Worm (Caenorhabditis elegans): ENCODE measurements around the gene F31D5.1.

Gene F31D5.1

DNA sequence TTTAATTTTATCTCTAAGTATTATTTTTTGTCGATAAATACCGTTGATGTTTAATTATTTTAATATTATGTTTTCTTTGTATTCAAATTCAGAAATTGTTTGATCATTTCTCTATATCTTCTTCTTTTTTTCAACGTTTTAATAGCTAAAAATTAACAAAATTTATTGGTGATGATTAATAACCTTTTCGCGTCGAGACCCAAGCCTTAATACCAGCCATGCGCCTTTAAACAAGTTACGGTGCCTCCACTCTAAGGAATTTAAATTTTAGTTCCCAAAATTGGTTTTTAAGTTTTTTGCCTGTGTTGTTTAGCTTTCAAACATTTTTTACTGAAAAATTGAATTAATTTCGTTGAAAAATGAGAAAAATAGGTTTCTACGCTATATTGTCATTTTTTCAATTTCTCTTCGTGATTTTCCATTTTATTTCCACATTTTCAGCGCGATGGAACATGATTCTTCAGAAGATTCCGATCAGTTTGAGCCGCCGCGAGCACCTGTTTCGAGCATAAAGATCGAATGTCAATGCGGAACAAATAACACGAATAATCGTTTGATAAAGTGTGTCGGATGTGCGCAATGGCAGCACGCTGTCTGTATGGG lies 10.0 kb downstream of the F31D5.1 start, which contains the start of gene C16A11.3 (continued):
- no peak for TF ChIP-seq Y75B8A.6 (GFP tag; IDR thresholded peaks at IDR 0.05)
- no peak for TF ChIP-seq nhr-41 (GFP tag; IDR thresholded peaks at IDR 0.05)
- TF ChIP-seq mxl-2 (GFP tag; conservative IDR thresholded peaks at IDR 0.05): no peak
- no peak for TF ChIP-seq lin-15B (tag; optimal IDR thresholded peaks at IDR 0.05)
- TF ChIP-seq mep-1 (tag; optimal IDR thresholded peaks at IDR 0.05): no peak
- no peak for TF ChIP-seq nhr-28 (tag; optimal IDR thresholded peaks at IDR 0.05)
- no peak for TF ChIP-seq hif-1 (tag; optimal IDR thresholded peaks at IDR 0.05)
- TF ChIP-seq pha-4 (GFP tag; IDR thresholded peaks at IDR 0.05): peak; percentile 44; the same call in 1 of the 2 replicates
- TF ChIP-seq pha-4 (tag; optimal IDR thresholded peaks at IDR 0.05): no peak
- no peak for TF ChIP-seq ceh-28 (tag; optimal IDR thresholded peaks at IDR 0.05)
- no peak for TF ChIP-seq zag-1 (tag; optimal IDR thresholded peaks at IDR 0.05)
- no peak for TF ChIP-seq fos-1 (tag; optimal IDR thresholded peaks at IDR 0.05)
- no peak for TF ChIP-seq aly-2 (tag; optimal IDR thresholded peaks at IDR 0.05)
- TF ChIP-seq lin-13 (GFP tag; optimal IDR thresholded peaks at IDR 0.05): no peak
- TF ChIP-seq nhr-42 (GFP tag; IDR thresholded peaks at IDR 0.05): no peak
- TF ChIP-seq skn-1 (tag; optimal IDR thresholded peaks at IDR 0.05): no peak
- no peak for TF ChIP-seq hlh-30 (tag; optimal IDR thresholded peaks at IDR 0.05; ENCODE audit: insufficient read depth)
- peak; percentile 70 for TF ChIP-seq lin-38 (GFP tag; IDR thresholded peaks at IDR 0.05)
- no peak for TF ChIP-seq hlh-11 (tag; optimal IDR thresholded peaks at IDR 0.05)
- no peak for TF ChIP-seq lin-29 (GFP tag; IDR thresholded peaks at IDR 0.05)
- TF ChIP-seq unc-62 (GFP tag; optimal IDR thresholded peaks at IDR 0.05 in 1 of 2): no peak
- TF ChIP-seq unc-62 (tag; optimal IDR thresholded peaks at IDR 0.05): no peak
- TF ChIP-seq Y48G9A.11 (GFP tag; IDR thresholded peaks at IDR 0.05): peak; percentile 43
- TF ChIP-seq lin-39 (tag; optimal IDR thresholded peaks at IDR 0.05): no peak
- TF ChIP-seq madf-5 (GFP tag; IDR thresholded peaks at IDR 0.05): no peak
- no peak for TF ChIP-seq snpc-1.2 (GFP tag; IDR thresholded peaks at IDR 0.05)
- TF ChIP-seq zip-11 (GFP tag; IDR thresholded peaks at IDR 0.05): no peak
- no peak for TF ChIP-seq nhr-102 (tag; optimal IDR thresholded peaks at IDR 0.05)
- no peak for TF ChIP-seq hmg-1.1 (GFP tag; IDR thresholded peaks at IDR 0.05)
- no peak for TF ChIP-seq egl-43 (GFP tag; IDR thresholded peaks at IDR 0.05)

DNA sequence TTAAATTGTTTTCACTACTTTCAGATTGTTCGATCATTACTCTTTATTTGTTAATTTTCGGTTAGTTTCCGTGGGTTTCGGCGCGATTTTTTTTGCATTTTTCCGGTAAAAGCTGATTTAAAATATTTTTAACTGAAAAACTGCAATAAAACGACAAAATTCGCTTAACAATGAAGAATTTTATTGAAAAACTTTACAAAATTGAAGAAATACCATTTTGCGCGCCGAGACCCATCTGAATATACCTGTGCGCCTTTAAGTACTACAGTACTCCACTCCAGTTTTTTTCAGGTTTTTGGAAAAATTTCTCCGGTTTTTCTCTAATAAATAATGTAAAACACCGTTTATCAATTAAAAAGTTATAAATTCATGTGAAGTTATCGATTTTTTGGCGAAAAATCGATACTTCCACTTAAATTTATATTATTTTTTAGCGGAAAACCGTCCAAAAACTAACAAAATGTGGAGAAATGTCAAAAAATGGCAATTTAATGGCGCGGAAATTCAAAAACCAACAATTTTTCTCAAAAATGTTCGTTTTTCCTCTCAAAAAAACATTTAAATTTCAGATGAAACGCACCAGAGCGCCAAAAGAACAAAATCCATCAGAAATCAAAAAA lies 11.8 kb downstream of the F31D5.1 start, which contains the start of gene C16A11.10:
TSS of gene C16A11.10 (plus strand) at position 570 of the 620 bp plus-strand sequence.
- TF ChIP-seq unc-62 (GFP tag; optimal IDR thresholded peaks at IDR 0.05 in 1 of 2) (peak in 1 of 2 experiments; percentile 60), unc-62 (tag; optimal IDR thresholded peaks at IDR 0.05) (no peak), mdt-29 (GFP tag; IDR thresholded peaks at IDR 0.05) (no peak), aha-1 (tag) (peak; percentile 42)

DNA sequence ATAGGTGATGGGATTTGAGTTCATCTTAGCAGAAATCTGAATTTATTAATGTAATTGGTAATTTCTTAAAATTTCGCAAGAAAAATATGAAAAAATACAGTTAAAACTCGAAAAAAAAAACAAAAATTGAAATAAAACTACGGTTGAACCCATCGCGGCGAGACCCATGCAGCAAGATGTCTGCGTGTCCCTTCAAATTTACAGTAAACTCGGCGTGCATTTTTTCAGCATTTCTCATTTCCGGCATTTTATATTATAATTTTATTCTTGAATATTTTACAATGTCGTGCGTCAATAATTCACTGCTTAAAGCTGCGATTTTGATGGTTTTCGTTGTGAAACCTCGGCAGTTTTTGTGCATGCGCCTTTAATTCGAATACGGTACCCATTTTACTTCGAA lies 16.8 kb downstream of the F31D5.1 start, which contains the start of gene fbxc-43:
TSS of gene fbxc-43 (minus strand) at position 38 of the 400 bp plus-strand sequence.
- TF ChIP-seq ceh-44 (GFP tag; IDR thresholded peaks at IDR 0.05) (no peak), spr-3 (GFP tag; optimal IDR thresholded peaks at IDR 0.05) (no peak), Y75B8A.6 (GFP tag; IDR thresholded peaks at IDR 0.05) (no peak), nhr-111 (GFP tag; optimal IDR thresholded peaks at IDR 0.05) (no peak), D1046.2 (GFP tag; IDR thresholded peaks at IDR 0.05) (no peak), ces-1 (GFP tag; optimal IDR thresholded peaks at IDR 0.05) (no peak), mxl-3 (GFP tag; optimal IDR thresholded peaks at IDR 0.05) (no peak), gei-8 (GFP tag; optimal IDR thresholded peaks at IDR 0.05) (no peak), F44E2.7 (GFP tag; IDR thresholded peaks at IDR 0.05) (no peak), R02D3.7 (tag; optimal IDR thresholded peaks at IDR 0.05) (no peak), sdz-12 (GFP tag; optimal IDR thresholded peaks at IDR 0.05) (no peak), nhr-76 (tag; optimal IDR thresholded peaks at IDR 0.05) (no peak), lir-3 (tag; optimal IDR thresholded peaks at IDR 0.05) (no peak), lim-7 (GFP tag; IDR thresholded peaks at IDR 0.05) (no peak), mep-1 (tag; optimal IDR thresholded peaks at IDR 0.05) (no peak), nhr-77 (tag; optimal IDR thresholded peaks at IDR 0.05) (no peak), ZK337.2 (GFP tag; IDR thresholded peaks at IDR 0.05) (no peak), ceh-20 (GFP tag; IDR thresholded peaks at IDR 0.05) (no peak), daf-12 (tag; optimal IDR thresholded peaks at IDR 0.05) (no peak)

All from whole organism, L4 larva.